Worm (Caenorhabditis elegans) whole organism, mixed stage, embryonic: ENCODE data around the gene Y41G9A.6.

Source experiments
- bed-3 ChIP-seq: fragments of 200-800 bp; sonication (Bioruptor generic); optimal IDR thresholded peaks from 3 replicates; lab custom pipeline; 2018; ENCODE audit warnings: mild to moderate bottlenecking, missing genetic modification characterization, moderate library complexity, missing compliant biosample characterization
- blmp-1 ChIP-seq: fragments of 150-350 bp; optimal IDR thresholded peaks from 2 replicates; lab custom pipeline; 2014; ENCODE audit warnings: missing biosample characterization, missing genetic modification characterization
- ceh-39 ChIP-seq: fragments of 150-350 bp; optimal IDR thresholded peaks from 2 replicates; lab custom pipeline; 2014; ENCODE audit warnings: missing biosample characterization, missing genetic modification characterization
- ceh-43 ChIP-seq: fragments of 200-800 bp; sonication (Bioruptor generic); optimal IDR thresholded peaks from 2 replicates; lab custom pipeline; 2018; ENCODE audit warnings: mild to moderate bottlenecking, missing genetic modification characterization, moderate library complexity, missing compliant biosample characterization
- ceh-83 ChIP-seq: fragments of 200-800 bp; sonication (Bioruptor generic); optimal IDR thresholded peaks from 2 replicates; lab custom pipeline; 2018; ENCODE audit warnings: mild to moderate bottlenecking, missing genetic modification characterization, missing compliant biosample characterization
- ces-1 ChIP-seq: fragments of 150-350 bp; optimal IDR thresholded peaks from 2 replicates; lab custom pipeline; 2014; ENCODE audit warnings: missing biosample characterization, missing genetic modification reagents, missing genetic modification characterization
- cnd-1 ChIP-seq: fragments of 200-800 bp; sonication (Bioruptor generic); optimal IDR thresholded peaks from 2 replicates; lab custom pipeline; 2018; ENCODE audit warnings: mild to moderate bottlenecking, missing genetic modification characterization, missing compliant biosample characterization
- drap-1 ChIP-seq: fragments of 200-800 bp; sonication (Bioruptor generic); optimal IDR thresholded peaks from 3 replicates; lab custom pipeline; 2018; ENCODE audit warnings: mild to moderate bottlenecking, missing genetic modification characterization, missing compliant biosample characterization
- elt-1 ChIP-seq: sonication (generic microtip); optimal IDR thresholded peaks from 2 replicates; lab custom pipeline; 2017; ENCODE audit warnings: missing genetic modification characterization, mild to moderate bottlenecking, missing compliant biosample characterization, antibody characterized with exemption, moderate library complexity, borderline replicate concordance; ENCODE audit not compliant: insufficient read depth
- elt-3 ChIP-seq: fragments of 150-350 bp; optimal IDR thresholded peaks from 2 replicates; lab custom pipeline; 2014; ENCODE audit warnings: missing biosample characterization, missing genetic modification characterization
- flh-1 ChIP-seq: fragments of 200-800 bp; sonication (Bioruptor generic); optimal IDR thresholded peaks from 2 replicates; lab custom pipeline; 2018; ENCODE audit warnings: mild to moderate bottlenecking, missing genetic modification characterization, moderate library complexity, missing compliant biosample characterization
- ham-2 ChIP-seq: fragments of 200-800 bp; sonication (Bioruptor generic); optimal IDR thresholded peaks from 2 replicates; lab custom pipeline; 2018; ENCODE audit warnings: mild to moderate bottlenecking, missing genetic modification characterization, missing compliant biosample characterization
- hlh-1 ChIP-seq: fragments of 150-350 bp; optimal IDR thresholded peaks from 2 replicates; lab custom pipeline; 2014; ENCODE audit warnings: missing biosample characterization, missing genetic modification reagents, missing genetic modification characterization
- lin-13 ChIP-seq: fragments of 150-350 bp; optimal IDR thresholded peaks from 2 replicates; lab custom pipeline; 2014; ENCODE audit warnings: missing biosample characterization, missing genetic modification characterization
- lin-32 ChIP-seq: fragments of 200-800 bp; sonication (Bioruptor generic); optimal IDR thresholded peaks from 2 replicates; lab custom pipeline; 2018; ENCODE audit warnings: mild to moderate bottlenecking, missing genetic modification characterization, missing compliant biosample characterization
- lsy-2 ChIP-seq: fragments of 150-350 bp; optimal IDR thresholded peaks from 2 replicates; lab custom pipeline; 2014; ENCODE audit warnings: missing biosample characterization, missing genetic modification characterization
- mab-5 ChIP-seq: fragments of 150-350 bp; optimal IDR thresholded peaks from 2 replicates; lab custom pipeline; 2014; ENCODE audit warnings: missing biosample characterization, missing genetic modification characterization
- mep-1 ChIP-seq: fragments of 150-350 bp; optimal IDR thresholded peaks from 2 replicates; lab custom pipeline; 2017; ENCODE audit warnings: missing biosample characterization, missing genetic modification reagents, missing genetic modification characterization, inconsistent platforms
- mls-2 ChIP-seq: sonication (generic microtip); optimal IDR thresholded peaks from 2 replicates; lab custom pipeline; 2016; ENCODE audit warnings: mild to moderate bottlenecking, missing genetic modification characterization, moderate library complexity, missing compliant biosample characterization
- nhr-12 ChIP-seq: fragments of 150-350 bp; optimal IDR thresholded peaks from 2 replicates; lab custom pipeline; 2014; ENCODE audit warnings: missing biosample characterization, missing genetic modification characterization
- nhr-237 ChIP-seq: fragments of 150-350 bp; optimal IDR thresholded peaks from 2 replicates; lab custom pipeline; 2014; ENCODE audit warnings: missing biosample characterization, missing genetic modification characterization
- nhr-28 ChIP-seq: fragments of 150-350 bp; optimal IDR thresholded peaks from 2 replicates; lab custom pipeline; 2014; ENCODE audit warnings: missing biosample characterization, missing genetic modification characterization
- sem-2 ChIP-seq: fragments of 200-800 bp; sonication (Bioruptor generic); optimal IDR thresholded peaks from 2 replicates; lab custom pipeline; 2018; ENCODE audit warnings: mild to moderate bottlenecking, missing genetic modification characterization, missing compliant biosample characterization
- snpc-4 ChIP-seq: fragments of 150-350 bp; optimal IDR thresholded peaks from 2 replicates; lab custom pipeline; 2014; ENCODE audit warnings: missing biosample characterization, missing genetic modification characterization
- sptf-1 ChIP-seq: sonication (generic microtip); optimal IDR thresholded peaks from 2 replicates; lab custom pipeline; 2017; ENCODE audit warnings: mild to moderate bottlenecking, missing genetic modification characterization, moderate library complexity, missing compliant biosample characterization
- tbx-8 ChIP-seq: fragments of 200-800 bp; sonication (Bioruptor generic); optimal IDR thresholded peaks from 2 replicates; lab custom pipeline; 2018; ENCODE audit warnings: mild to moderate bottlenecking, missing genetic modification characterization, moderate library complexity, missing compliant biosample characterization
- unc-120 ChIP-seq: sonication (generic microtip); optimal IDR thresholded peaks from 2 replicates; lab custom pipeline; 2017; ENCODE audit warnings: missing genetic modification characterization, missing compliant biosample characterization; ENCODE audit not compliant: poor library complexity, severe bottlenecking
- zip-8 ChIP-seq: fragments of 150-350 bp; optimal IDR thresholded peaks from 2 replicates; lab custom pipeline; 2014; ENCODE audit warnings: missing biosample characterization, missing genetic modification characterization
- ztf-11 ChIP-seq: fragments of 150-350 bp; optimal IDR thresholded peaks from 2 replicates; lab custom pipeline; 2014; ENCODE audit warnings: missing biosample characterization, missing genetic modification characterization

Y41G9A.6 gene

DNA sequence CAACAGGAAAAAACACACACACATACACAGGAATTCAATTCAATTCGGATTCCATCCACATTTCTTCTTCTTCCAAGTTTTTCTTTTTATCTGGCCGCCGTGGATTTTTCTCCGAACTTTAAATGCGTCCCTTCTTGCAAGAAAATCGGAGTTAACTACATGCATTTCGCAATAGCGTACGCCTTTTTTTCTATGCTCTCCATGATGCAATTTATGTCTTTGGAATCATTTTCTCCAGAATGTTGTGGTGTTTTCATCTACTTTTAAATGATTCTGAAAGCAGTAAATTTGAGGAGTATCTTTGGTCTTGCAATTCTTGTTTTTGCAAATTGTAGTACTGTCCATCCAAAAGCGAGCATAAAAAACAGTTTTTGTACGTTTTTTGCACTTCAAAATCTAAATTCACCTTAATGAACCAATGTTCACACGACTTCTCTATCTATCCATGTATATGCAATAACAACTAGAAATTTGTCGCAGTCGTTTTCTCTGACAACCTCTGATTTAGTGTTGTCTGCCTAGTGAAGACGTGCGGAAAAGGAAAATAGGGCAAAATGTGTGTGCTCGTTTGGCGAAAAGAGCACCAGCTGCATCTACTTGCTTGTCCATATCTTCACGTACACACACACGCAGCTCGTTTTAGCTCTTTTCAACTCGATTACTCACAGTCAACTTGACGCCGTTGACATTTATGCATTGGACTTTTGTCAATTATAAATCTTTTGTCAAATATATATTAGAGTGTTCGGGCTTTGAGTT lies 18.9 kb upstream of the Y41G9A.6 start:
- TF ChIP-seq ces-1 (GFP tag; lab: Kevin White, UChicago), result peak; percentile 47
- no peak for TF ChIP-seq ceh-43 (GFP tag; lab: Kevin White, UChicago)
- no peak for TF ChIP-seq hlh-1 (tag; lab: Kevin White, UChicago)
- TF ChIP-seq lsy-2, result no peak
- no peak for TF ChIP-seq unc-120 (tag; lab: Kevin White, UChicago)

DNA sequence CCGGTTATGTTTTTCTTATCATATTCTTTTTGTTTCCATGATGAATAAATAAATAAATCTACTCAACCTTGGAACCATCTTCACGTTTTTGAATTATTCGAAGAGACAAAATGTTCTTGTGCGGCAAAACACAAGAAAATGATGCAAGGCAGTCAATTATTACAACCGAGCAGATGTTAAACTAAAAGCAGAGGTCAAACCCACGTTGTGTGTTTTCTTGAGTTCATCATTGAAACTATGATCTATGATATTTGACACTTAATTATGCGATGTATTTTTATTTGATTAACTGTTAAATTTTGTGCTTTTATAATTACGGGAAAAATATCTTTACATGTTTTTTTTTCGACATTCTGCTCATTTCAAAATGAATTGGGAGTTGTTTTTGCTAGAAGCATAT lies 17.9 kb upstream of the Y41G9A.6 start:
- no peak for TF ChIP-seq cnd-1
- no peak for TF ChIP-seq flh-1 (GFP tag; lab: Kevin White, UChicago)
- TF ChIP-seq nhr-28, result no peak
- TF ChIP-seq hlh-1 (tag; lab: Kevin White, UChicago), result peak; percentile 3
- TF ChIP-seq, all 35 proteins: peak for 1

DNA sequence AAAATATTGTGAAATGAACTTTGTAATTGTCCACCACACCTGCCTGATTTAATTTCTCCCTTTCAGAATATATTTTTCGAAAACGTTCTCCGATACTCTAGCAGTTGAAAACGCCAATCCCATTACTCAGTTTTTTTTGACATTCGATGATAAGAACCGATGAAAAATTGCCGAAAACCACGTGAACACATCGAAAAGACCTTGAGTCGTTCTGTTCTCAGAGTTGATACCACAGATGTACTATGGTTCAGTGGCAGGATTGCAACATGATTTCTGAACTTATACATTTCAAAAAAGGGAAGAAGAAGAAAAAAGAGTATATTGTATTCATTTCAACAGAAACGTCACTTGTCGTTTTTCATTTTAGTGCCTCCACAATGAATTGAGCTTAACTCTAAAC lies 16.4 kb upstream of the Y41G9A.6 start:
- TF ChIP-seq zip-8 (tag; lab: Kevin White, UChicago), result no peak
- TF ChIP-seq mls-2 (tag; lab: Kevin White, UChicago), result no peak
- TF ChIP-seq, all 35 proteins: peak for 0

DNA sequence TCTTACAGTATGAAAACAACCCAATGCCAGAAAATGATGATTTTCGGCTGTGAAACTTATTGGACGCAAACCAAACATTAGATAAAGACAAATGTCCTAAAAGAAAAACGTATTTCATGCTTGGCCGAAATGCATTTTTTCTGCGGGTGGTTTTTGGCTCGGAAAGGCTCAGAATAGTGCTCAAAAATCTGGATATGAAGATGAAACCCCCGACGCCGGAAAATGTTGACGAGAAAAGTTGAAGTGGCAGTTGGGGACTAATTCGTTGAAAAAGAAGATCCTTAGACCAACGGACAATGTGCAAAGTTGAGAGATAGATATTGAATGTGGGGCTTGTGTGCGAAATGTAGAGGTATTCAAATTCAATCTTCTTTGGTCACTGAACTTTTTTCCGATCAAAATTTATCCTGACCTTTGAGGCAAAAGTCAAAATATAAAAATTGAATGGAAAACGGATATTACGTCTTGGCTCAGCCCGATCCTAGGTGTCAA lies 14.9 kb upstream of the Y41G9A.6 start, which contains the start of gene flp-18:
TSS of gene flp-18 (minus strand) at position 51 of the 492 bp plus-strand sequence.
- TF ChIP-seq bed-3 (GFP tag; lab: Kevin White, UChicago), result no peak
- TF ChIP-seq nhr-237 (tag; lab: Kevin White, UChicago), result no peak
- no peak for TF ChIP-seq nhr-28
- no peak for TF ChIP-seq drap-1
- no peak for TF ChIP-seq elt-1 (tag; lab: Kevin White, UChicago)
- no peak for TF ChIP-seq mab-5 (tag; lab: Kevin White, UChicago)
- no peak for TF ChIP-seq mls-2 (tag; lab: Kevin White, UChicago)
- TF ChIP-seq unc-120 (tag; lab: Kevin White, UChicago), result no peak
- no peak for TF ChIP-seq blmp-1 (tag; lab: Kevin White, UChicago)
- TF ChIP-seq ham-2 (GFP tag; lab: Kevin White, UChicago), result no peak
- no peak for TF ChIP-seq elt-3 (tag; lab: Kevin White, UChicago)
- no peak for TF ChIP-seq mep-1 (tag; lab: Kevin White, UChicago)
- no peak for TF ChIP-seq snpc-4 (tag; lab: Kevin White, UChicago)
- TF ChIP-seq lsy-2, result no peak
- TF ChIP-seq cnd-1, result no peak
- TF ChIP-seq, all 35 proteins: peak for 0

DNA sequence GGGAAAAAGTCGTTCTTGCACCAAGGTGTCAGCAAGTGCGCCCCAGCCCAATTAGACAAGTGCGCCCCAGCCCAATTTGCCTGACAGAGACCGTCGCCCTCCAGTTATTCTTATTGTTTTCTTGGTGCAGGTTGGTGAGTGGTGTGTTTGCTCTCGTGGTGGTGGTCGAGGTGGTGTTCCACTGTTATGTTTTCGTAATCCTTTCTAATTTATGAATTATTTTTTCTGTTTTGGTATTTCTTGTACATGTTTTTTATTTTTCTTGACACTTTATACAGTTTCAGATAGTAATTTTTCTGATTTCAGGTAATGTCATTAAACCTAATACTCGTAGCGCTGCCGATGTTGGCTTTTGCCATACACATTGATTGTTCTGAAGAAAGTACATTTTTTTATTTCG lies 5.6 kb upstream of the Y41G9A.6 start, which contains the start of gene Y48D7A.1:
TSS of gene Y48D7A.1 (plus strand) at position 301 of the 400 bp plus-strand sequence.
- TF ChIP-seq bed-3 (GFP tag; lab: Kevin White, UChicago), result no peak
- no peak for TF ChIP-seq nhr-237 (tag; lab: Kevin White, UChicago)
- TF ChIP-seq ztf-11 (tag; lab: Kevin White, UChicago), result no peak
- TF ChIP-seq tbx-8, result no peak
- no peak for TF ChIP-seq lsy-2
- TF ChIP-seq lin-32 (GFP tag; lab: Kevin White, UChicago), result no peak
- TF ChIP-seq, all 35 proteins: peak for 0

DNA sequence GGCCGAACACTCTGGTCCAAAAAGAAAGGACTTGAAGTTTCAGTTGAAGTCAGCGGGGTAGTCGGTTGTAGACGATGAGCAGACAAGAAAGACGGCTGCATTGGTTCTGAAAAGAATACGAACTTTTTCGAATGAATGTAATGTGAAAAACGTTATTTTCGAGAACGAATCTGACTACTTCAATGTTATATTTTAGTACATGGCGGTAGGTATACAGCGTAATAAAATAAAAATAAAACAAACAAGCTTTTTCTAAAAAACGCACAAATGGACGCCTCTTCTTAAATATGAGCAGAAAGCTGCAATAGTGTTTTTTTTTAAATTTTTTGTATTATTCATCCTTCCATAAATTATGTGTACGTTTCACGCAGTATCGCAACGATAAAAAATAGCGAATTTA lies 4.0 kb downstream of the Y41G9A.6 start, which contains the start of gene Y41G9A.17:
TSS of gene Y41G9A.17 (minus strand) at position 101 of the 400 bp plus-strand sequence.
- no peak for TF ChIP-seq lin-13
- TF ChIP-seq nhr-12 (tag; lab: Kevin White, UChicago), result no peak
- TF ChIP-seq ceh-39 (tag; lab: Kevin White, UChicago), result no peak
- no peak for TF ChIP-seq sem-2 (GFP tag; lab: Kevin White, UChicago)
- TF ChIP-seq sptf-1 (tag; lab: Kevin White, UChicago), result no peak
- no peak for TF ChIP-seq elt-3 (tag; lab: Kevin White, UChicago)
- TF ChIP-seq nhr-28, result no peak
- no peak for TF ChIP-seq nhr-237 (tag; lab: Kevin White, UChicago)
- no peak for TF ChIP-seq blmp-1 (tag; lab: Kevin White, UChicago)
- no peak for TF ChIP-seq ceh-83
- TF ChIP-seq lsy-2, result no peak
- no peak for TF ChIP-seq lin-32 (GFP tag; lab: Kevin White, UChicago)
- TF ChIP-seq elt-1 (tag; lab: Kevin White, UChicago), result no peak
- no peak for TF ChIP-seq ztf-11 (tag; lab: Kevin White, UChicago)
